Worm (Caenorhabditis elegans) whole organism, young adult: Measurements from ENCODE around the gene nsph-4.3.

Experiments
- F49E8.2 ChIP-seq: sonication (generic microtip); optimal IDR thresholded peaks from 3 replicates; lab custom pipeline; 2017; ENCODE audit warnings: missing genetic modification characterization, mild to moderate bottlenecking, missing compliant biosample characterization, antibody characterized with exemption, moderate library complexity; ENCODE audit not compliant: insufficient read depth
- Y56A3A.18 ChIP-seq: fragments of 200-800 bp; sonication (Bioruptor generic); IDR thresholded peaks from 2 replicates; pipeline ENCODE4 v1.3.6; 2022; ENCODE audit warnings: missing genetic modification reagents, missing genetic modification characterization, missing compliant biosample characterization
- akir-1 ChIP-seq: fragments of 200-800 bp; sonication (Bioruptor generic); optimal IDR thresholded peaks from 2 replicates; lab custom pipeline; 2018; ENCODE audit warnings: mild to moderate bottlenecking, missing genetic modification characterization, moderate library complexity, missing compliant biosample characterization
- ama-1 ChIP-seq, 3 experiments: fragments of 150-350 bp in 1 of 3; sonication (generic microtip) in 2 of 3; optimal IDR thresholded peaks; 2 replicates each; lab custom pipeline; 2014 to 2018; ENCODE audit warnings: missing biosample characterization in 2 of 3, missing genetic modification characterization in 2 of 3, missing genetic modification reagents in 2 of 3
- athp-1 ChIP-seq: sonication (generic microtip); optimal IDR thresholded peaks from 2 replicates; lab custom pipeline; 2017; ENCODE audit warnings: mild to moderate bottlenecking, missing genetic modification characterization, missing compliant biosample characterization
- attf-3 ChIP-seq: fragments of 200-800 bp; sonication (Bioruptor generic); conservative IDR thresholded peaks from 2 replicates; pipeline ENCODE4 v1.3.6; 2022; ENCODE audit warnings: missing genetic modification reagents, missing genetic modification characterization, missing compliant biosample characterization
- ceh-91 ChIP-seq: fragments of 200-800 bp; sonication (Bioruptor generic); IDR thresholded peaks from 2 replicates; pipeline ENCODE4 v1.3.6; 2022; ENCODE audit warnings: missing genetic modification reagents, missing genetic modification characterization, missing compliant biosample characterization
- fkh-3 ChIP-seq: sonication (generic microtip); optimal IDR thresholded peaks from 2 replicates; lab custom pipeline; 2016; ENCODE audit warnings: mild to moderate bottlenecking, missing genetic modification characterization, missing compliant biosample characterization
- madf-10 ChIP-seq: sonication (generic microtip); optimal IDR thresholded peaks from 2 replicates; lab custom pipeline; 2016; ENCODE audit warnings: mild to moderate bottlenecking, missing genetic modification characterization, missing compliant biosample characterization
- nhr-80 ChIP-seq: sonication (generic microtip); optimal IDR thresholded peaks from 2 replicates; lab custom pipeline; 2016; ENCODE audit warnings: missing genetic modification characterization, missing compliant biosample characterization
- nhr-90 ChIP-seq: sonication (generic microtip); optimal IDR thresholded peaks from 2 replicates; lab custom pipeline; 2016; ENCODE audit warnings: missing genotype, mild to moderate bottlenecking, missing genetic modification characterization, missing compliant biosample characterization
- rcor-1 ChIP-seq: fragments of 200-800 bp; sonication (Bioruptor generic); IDR thresholded peaks from 2 replicates; pipeline ENCODE4 v1.3.6; 2022; ENCODE audit warnings: missing genetic modification reagents, missing genetic modification characterization, missing compliant biosample characterization
- snpc-4 ChIP-seq, 5 experiments: fragments of 150-350 bp in 1 of 5; sonication (generic microtip) in 4 of 5; optimal IDR thresholded peaks; 2 replicates each; lab custom pipeline; 2014 to 2018; ENCODE audit warnings: missing genetic modification characterization in 5 of 5, missing biosample characterization in 3 of 5, antibody characterized with exemption in 2 of 5, mild to moderate bottlenecking in 2 of 5, missing compliant biosample characterization in 2 of 5, missing genotype in 2 of 5, moderate library complexity in 2 of 5, missing genetic modification reagents in 1 of 5
- unc-62 ChIP-seq: fragments of 150-350 bp; optimal IDR thresholded peaks from 2 replicates; lab custom pipeline; 2014; ENCODE audit warnings: missing biosample characterization, missing genetic modification reagents, missing genetic modification characterization

DNA sequence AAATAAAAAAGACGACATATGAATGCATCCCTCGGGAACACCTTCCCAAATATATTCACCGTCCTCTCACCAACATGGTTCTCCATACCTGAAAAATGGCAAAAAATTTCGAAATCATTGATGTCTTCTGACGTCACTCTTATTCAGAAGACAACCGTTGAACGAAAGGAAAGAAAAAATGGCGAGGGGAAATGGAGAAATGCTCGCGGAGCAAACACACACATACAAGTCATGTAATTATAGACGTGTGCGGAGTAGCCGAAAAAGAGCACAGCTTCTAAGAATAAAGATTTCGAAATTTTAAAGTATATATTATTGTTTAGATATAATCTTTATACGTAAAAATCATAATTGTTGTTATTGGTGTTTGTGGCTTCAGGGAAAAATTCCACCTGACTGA, 29.7 kb downstream of the nsph-4.3 start, which contains the start of gene mfsd-6:
- no peak for TF ChIP-seq fkh-3 (tag; lab: Kevin White, UChicago)
- TF ChIP-seq attf-3 (GFP tag; lab: Robert Waterston, UW): no peak
- TF ChIP-seq rcor-1 (GFP tag; lab: Robert Waterston, UW): no peak
- TF ChIP-seq unc-62: no peak
- TF ChIP-seq nhr-80 (tag; lab: Kevin White, UChicago): no peak
- TF ChIP-seq ama-1 (optimal IDR thresholded peaks at IDR 0.05; lab: Kevin White, UChicago): no peak
- TF ChIP-seq ama-1 (GFP tag; optimal IDR thresholded peaks at IDR 0.05; lab: Kevin White, UChicago): no peak
- no peak for TF ChIP-seq F49E8.2 (tag; lab: Kevin White, UChicago)
- TF ChIP-seq nhr-90 (tag; lab: Kevin White, UChicago): no peak
- TF ChIP-seq akir-1: no peak
- TF ChIP-seq snpc-4 (GFP tag; optimal IDR thresholded peaks at IDR 0.05; lab: Kevin White, UChicago): no peak
- TF ChIP-seq snpc-4 (tag; optimal IDR thresholded peaks at IDR 0.05; lab: Kevin White, UChicago): no peak
- TF ChIP-seq madf-10 (tag; lab: Kevin White, UChicago): no peak
- TF ChIP-seq athp-1 (tag; lab: Kevin White, UChicago): no peak
- TF ChIP-seq Y56A3A.18 (GFP tag; lab: Robert Waterston, UW): no peak
- no peak for TF ChIP-seq ceh-91 (GFP tag; lab: Robert Waterston, UW)
